Worm (Caenorhabditis elegans) whole organism, L4/young adult: ENCODE measurements around the gene C15C7.6.

Experiments used
- dao-5 ChIP-seq: sonication (generic microtip); optimal IDR thresholded peaks from 2 replicates; lab custom pipeline; 2016; ENCODE audit warnings: missing genotype, missing genetic modification characterization, moderate library complexity, missing compliant biosample characterization
- him-1 ChIP-seq: sonication (generic microtip); optimal IDR thresholded peaks from 2 replicates; lab custom pipeline; 2016; ENCODE audit warnings: missing genotype, missing genetic modification reagents, missing genetic modification characterization, missing compliant biosample characterization

ce11 chrX:3126233-3126632 is 44.1 kb downstream of the C15C7.6 start:
- TF ChIP-seq him-1 (peak; percentile 77), dao-5 (tag; lab: Kevin White, UChicago) (no peak)
